Fruit fly (Drosophila melanogaster): Measurements from ENCODE around the gene alpha-Cat.

- TF ChIP-seq lilli (GFP tag; optimal IDR thresholded peaks at IDR 0.05) (no peak), CG3995 (GFP tag; optimal IDR thresholded peaks at IDR 0.05) (no peak), CG10431 (GFP tag; optimal IDR thresholded peaks at IDR 0.05) (no peak), B-H2 (GFP tag; optimal IDR thresholded peaks at IDR 0.05) (no peak), Hmr (GFP tag; optimal IDR thresholded peaks at IDR 0.05) (no peak), btn (GFP tag; optimal IDR thresholded peaks at IDR 0.05) (no peak), z (GFP tag; IDR thresholded peaks at IDR 0.05) (no peak), CG14014 (GFP tag; IDR thresholded peaks at IDR 0.05) (no peak)
Observed at dm6 chr3L:23346715-23347114, 8.8 kb upstream of the alpha-Cat start.

Data from whole organism, embryonic.